Fruit fly (Drosophila melanogaster) whole organism, prepupa: ENCODE measurements around the gene CG9672.

Experiments used
- Blimp-1 ChIP-seq: fragments of 200-800 bp; sonication (Bioruptor generic); optimal IDR thresholded peaks from 3 replicates; lab custom pipeline; 2017; ENCODE audit warnings: missing biosample characterization, missing genetic modification characterization, mild to moderate bottlenecking, moderate library complexity, missing genetic modification reagents
- CG11762 ChIP-seq: fragments of 200-800 bp; sonication (Bioruptor generic); optimal IDR thresholded peaks from 3 replicates; lab custom pipeline; 2016; ENCODE audit warnings: missing biosample characterization, missing genetic modification characterization; ENCODE audit not compliant: insufficient read depth
- CG11902 ChIP-seq: fragments of 200-800 bp; sonication (Bioruptor generic); optimal IDR thresholded peaks from 3 replicates; lab custom pipeline; 2016; ENCODE audit warnings: missing biosample characterization, missing genetic modification characterization
- CG15336 ChIP-seq: fragments of 200-800 bp; sonication (Bioruptor generic); IDR thresholded peaks from 2 replicates; pipeline ENCODE4 v1.3.6; 2022; ENCODE audit warnings: missing biosample characterization, missing genetic modification characterization
- CG1621 ChIP-seq: fragments of 200-800 bp; sonication (Bioruptor generic); optimal IDR thresholded peaks from 3 replicates; lab custom pipeline; 2018; ENCODE audit warnings: missing biosample characterization, mild to moderate bottlenecking, missing genetic modification characterization
- CG31627 ChIP-seq: fragments of 200-800 bp; sonication (Bioruptor generic); optimal IDR thresholded peaks from 3 replicates; lab custom pipeline; 2016; ENCODE audit warnings: missing biosample characterization, missing genetic modification characterization
- CG32006 ChIP-seq: fragments of 200-800 bp; sonication (Bioruptor generic); optimal IDR thresholded peaks from 3 replicates; lab custom pipeline; 2017; ENCODE audit warnings: missing biosample characterization, mild to moderate bottlenecking, missing genetic modification characterization
- CG3919 ChIP-seq: fragments of 200-800 bp; sonication (Bioruptor generic); optimal IDR thresholded peaks from 3 replicates; lab custom pipeline; 2016; ENCODE audit warnings: missing biosample characterization, missing genetic modification characterization
- CG6163 ChIP-seq: fragments of 200-800 bp; sonication (Bioruptor generic); IDR thresholded peaks from 3 replicates; pipeline ENCODE4 v1.3.6; 2022; ENCODE audit warnings: missing biosample characterization, missing genetic modification characterization
- CG6276 ChIP-seq: fragments of 200-800 bp; sonication (Bioruptor generic); optimal IDR thresholded peaks from 2 replicates; lab custom pipeline; 2017; ENCODE audit warnings: missing biosample characterization, mild to moderate bottlenecking, missing genetic modification characterization
- CG6792 ChIP-seq: fragments of 200-800 bp; sonication (Bioruptor generic); optimal IDR thresholded peaks from 3 replicates; lab custom pipeline; 2016; ENCODE audit warnings: missing biosample characterization, missing genetic modification characterization
- CG6854 ChIP-seq: fragments of 200-800 bp; sonication (Bioruptor generic); optimal IDR thresholded peaks from 2 replicates; lab custom pipeline; 2017; ENCODE audit warnings: missing biosample characterization, mild to moderate bottlenecking, missing genetic modification characterization
- CG8119 ChIP-seq: fragments of 200-800 bp; sonication (Bioruptor generic); IDR thresholded peaks from 3 replicates; pipeline ENCODE4 v1.3.6; 2022; ENCODE audit warnings: missing biosample characterization, missing genetic modification characterization
- CG8319 ChIP-seq: fragments of 200-800 bp; sonication (Bioruptor generic); optimal IDR thresholded peaks from 3 replicates; lab custom pipeline; 2016; ENCODE audit warnings: missing biosample characterization, missing genetic modification characterization
- Eip75B ChIP-seq: fragments of 200-800 bp; sonication (Bioruptor generic); optimal IDR thresholded peaks from 3 replicates; lab custom pipeline; 2016; ENCODE audit warnings: missing biosample characterization, missing genetic modification characterization
- Eip78C ChIP-seq: fragments of 200-800 bp; sonication (Bioruptor generic); peaks from one replicate; lab custom pipeline; 2016; ENCODE audit warnings: missing biosample characterization, missing genetic modification characterization
- Eip93F ChIP-seq: fragments of 200-800 bp; sonication (Bioruptor generic); optimal IDR thresholded peaks from 2 replicates; lab custom pipeline; 2016; ENCODE audit warnings: missing biosample characterization, mild to moderate bottlenecking, missing genetic modification characterization
- Hr38 ChIP-seq: sonication (Bioruptor generic); optimal IDR thresholded peaks from 2 replicates; lab custom pipeline; 2016; ENCODE audit warnings: missing biosample characterization, missing genetic modification characterization
- Hr39 ChIP-seq: fragments of 200-800 bp; sonication (Bioruptor generic); optimal IDR thresholded peaks from 2 replicates; lab custom pipeline; 2016; ENCODE audit warnings: missing biosample characterization, missing genetic modification characterization
- Lpt ChIP-seq: fragments of 200-800 bp; sonication (Bioruptor generic); optimal IDR thresholded peaks from 3 replicates; lab custom pipeline; 2016; ENCODE audit warnings: missing biosample characterization, missing genetic modification characterization
- Met ChIP-seq: fragments of 200-800 bp; sonication (Bioruptor generic); optimal IDR thresholded peaks from 3 replicates; lab custom pipeline; 2016; ENCODE audit warnings: missing biosample characterization, missing genetic modification characterization
- OdsH ChIP-seq: fragments of 200-800 bp; sonication (Bioruptor generic); optimal IDR thresholded peaks from 3 replicates; lab custom pipeline; 2016; ENCODE audit warnings: missing biosample characterization, missing genetic modification characterization
- Sox102F ChIP-seq: fragments of 200-800 bp; sonication (Bioruptor generic); optimal IDR thresholded peaks from 2 replicates; lab custom pipeline; 2016; ENCODE audit warnings: missing biosample characterization, mild to moderate bottlenecking, missing genetic modification characterization
- Sox15 ChIP-seq: fragments of 200-800 bp; sonication (Bioruptor generic); optimal IDR thresholded peaks from 3 replicates; lab custom pipeline; 2016; ENCODE audit warnings: missing biosample characterization, missing genetic modification characterization
- cyc ChIP-seq: fragments of 200-800 bp; sonication (Bioruptor generic); optimal IDR thresholded peaks from 3 replicates; lab custom pipeline; 2016; ENCODE audit warnings: missing biosample characterization, missing genetic modification characterization
- esn ChIP-seq: fragments of 200-800 bp; sonication (Bioruptor generic); optimal IDR thresholded peaks from 2 replicates; lab custom pipeline; 2016; ENCODE audit warnings: missing biosample characterization, mild to moderate bottlenecking, missing genetic modification characterization, moderate library complexity
- fd59A ChIP-seq: fragments of 200-800 bp; sonication (Bioruptor generic); optimal IDR thresholded peaks from 2 replicates; lab custom pipeline; 2017; ENCODE audit warnings: missing biosample characterization, mild to moderate bottlenecking, missing genetic modification characterization, missing genetic modification reagents
- lz ChIP-seq: fragments of 200-800 bp; sonication (Bioruptor generic); optimal IDR thresholded peaks from 3 replicates; lab custom pipeline; 2016; ENCODE audit warnings: missing biosample characterization, missing genetic modification characterization
- net ChIP-seq: fragments of 200-800 bp; sonication (Bioruptor generic); optimal IDR thresholded peaks from 3 replicates; lab custom pipeline; 2016; ENCODE audit warnings: missing biosample characterization, missing genetic modification characterization
- salr ChIP-seq, 2 experiments: fragments of 200-800 bp; sonication (Bioruptor generic); optimal IDR thresholded peaks; 3 replicates each; lab custom pipeline; 2016 to 2018; ENCODE audit warnings: missing biosample characterization in 2 of 2, missing genetic modification characterization in 2 of 2, mild to moderate bottlenecking in 1 of 2
- svp ChIP-seq: fragments of 200-800 bp; sonication (Bioruptor generic); peaks from one replicate; lab custom pipeline; 2016; ENCODE audit warnings: missing biosample characterization, missing genetic modification characterization
- vri ChIP-seq: fragments of 200-800 bp; sonication (Bioruptor generic); optimal IDR thresholded peaks from 3 replicates; lab custom pipeline; 2016; ENCODE audit warnings: missing biosample characterization, mild to moderate bottlenecking, missing genetic modification characterization

Gene CG9672

DNA sequence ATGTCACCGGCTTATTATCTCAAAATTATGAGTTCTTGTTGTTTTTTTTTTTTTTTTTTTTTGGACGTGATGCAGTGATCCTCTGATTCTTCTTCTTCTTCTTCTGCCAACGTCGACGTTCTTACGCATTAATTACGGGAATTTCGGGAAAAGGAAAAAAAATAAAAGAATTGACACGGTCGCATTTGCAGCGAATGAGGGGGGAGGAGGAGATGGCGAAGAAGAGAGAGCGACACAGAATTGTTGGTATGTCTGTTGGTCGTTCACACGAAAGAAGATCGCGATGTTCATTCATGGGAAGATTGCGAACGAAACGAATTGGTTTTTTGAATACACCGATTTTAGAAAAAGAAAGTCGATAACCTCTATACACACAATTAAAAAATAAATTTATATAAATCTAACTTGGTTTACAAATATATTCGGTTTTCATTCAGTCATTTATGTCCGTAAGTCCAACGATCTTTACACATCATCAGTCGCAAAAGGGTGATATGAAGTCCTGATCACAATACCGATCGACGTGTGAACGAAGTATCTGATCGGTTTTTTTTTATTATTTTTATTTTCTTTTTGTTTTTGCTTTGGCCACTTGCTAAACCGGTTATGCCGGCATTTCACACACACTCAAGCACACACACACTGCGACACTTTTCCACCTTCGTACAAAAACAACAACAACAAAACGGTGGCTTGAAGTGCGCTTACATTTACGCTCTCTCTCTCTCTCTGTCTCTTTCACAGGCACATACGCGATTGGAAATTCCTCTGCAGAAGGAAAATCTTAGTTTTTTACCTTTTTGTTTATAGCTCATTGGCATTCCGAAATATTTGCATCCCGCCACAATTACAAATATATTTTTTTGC is 44.3 kb upstream of the CG9672 start (continued):
- TF ChIP-seq OdsH (GFP tag; lab: Kevin White, UChicago) = peak; percentile 84
- TF ChIP-seq Eip93F (GFP tag; lab: Kevin White, UChicago) = peak; percentile 92
- TF ChIP-seq CG31627 = peak; percentile 65
- TF ChIP-seq CG8319 (GFP tag; lab: Kevin White, UChicago) = peak; percentile 63
- peak; percentile 89 for TF ChIP-seq CG15336 (GFP tag; lab: Robert Waterston, UW)
- TF ChIP-seq CG3919 (GFP tag; lab: Kevin White, UChicago) = peak; percentile 84
- peak; percentile 85 for TF ChIP-seq fd59A (GFP tag; lab: Kevin White, UChicago)
- TF ChIP-seq Met (GFP tag; lab: Kevin White, UChicago) = peak; percentile 85
- TF ChIP-seq CG11762 (GFP tag; lab: Kevin White, UChicago) = peak; percentile 85
- no peak for TF ChIP-seq Hr38
- peak; percentile 64 to 89 for TF ChIP-seq salr (GFP tag; optimal IDR thresholded peaks at IDR 0.05; lab: Kevin White, UChicago)
- peak; percentile 93 for TF ChIP-seq CG6276 (GFP tag; lab: Kevin White, UChicago)
- peak; percentile 88 for TF ChIP-seq Sox102F (GFP tag; lab: Kevin White, UChicago)
- TF ChIP-seq CG6163 (GFP tag; lab: Robert Waterston, UW) = peak; percentile 86
- peak; percentile 90 for TF ChIP-seq esn
- peak; percentile 91 for TF ChIP-seq CG6854 (GFP tag; lab: Kevin White, UChicago)
- TF ChIP-seq CG32006 (GFP tag; lab: Kevin White, UChicago) = peak; percentile 91
- TF ChIP-seq cyc (GFP tag; lab: Kevin White, UChicago) = peak; percentile 66
- TF ChIP-seq Hr39 (GFP tag; lab: Kevin White, UChicago) = peak; percentile 61
- peak; percentile 89 for TF ChIP-seq Eip75B
- peak; percentile 93 for TF ChIP-seq CG8119 (GFP tag; lab: Robert Waterston, UW)
- peak; percentile 78 for TF ChIP-seq Blimp-1 (GFP tag; lab: Kevin White, UChicago)
- peak; percentile 16 for TF ChIP-seq CG11902
- peak; percentile 91 for TF ChIP-seq net (GFP tag; lab: Kevin White, UChicago)
- peak; percentile 90 for TF ChIP-seq svp (GFP tag; lab: Kevin White, UChicago)
- TF ChIP-seq CG1621 (tag; lab: Kevin White, UChicago) = peak; percentile 79

DNA sequence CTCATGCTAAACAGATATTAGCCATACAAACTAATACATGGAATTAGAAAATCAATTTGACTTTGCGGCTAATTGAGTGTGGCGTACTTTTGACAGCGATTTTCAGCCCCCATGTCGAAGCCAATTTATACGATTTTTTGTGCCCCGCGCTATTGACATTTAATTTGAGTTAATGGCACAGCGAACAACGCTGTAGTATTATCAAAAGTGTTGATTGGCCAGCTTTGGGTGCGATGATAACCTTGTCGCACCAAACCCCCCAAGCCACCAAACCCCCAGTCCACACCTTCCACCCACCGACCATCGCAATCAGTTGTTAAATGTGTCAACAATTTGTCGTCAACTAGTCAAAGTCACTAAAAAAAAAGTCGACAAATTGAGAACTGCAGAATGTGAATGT is 42.6 kb upstream of the CG9672 start:
- TF ChIP-seq CG8119 (GFP tag; lab: Robert Waterston, UW) = no peak
- peak; percentile 84 for TF ChIP-seq svp (GFP tag; lab: Kevin White, UChicago)
- peak; percentile 7 for TF ChIP-seq vri (GFP tag; lab: Kevin White, UChicago)

dm6 chrX:16747467-16747866 is 40.8 kb upstream of the CG9672 start:
- TF ChIP-seq vri (GFP tag; lab: Kevin White, UChicago) (peak; percentile 85), svp (GFP tag; lab: Kevin White, UChicago) (no peak)
- TF ChIP-seq, all 60 proteins: peak for 1

DNA sequence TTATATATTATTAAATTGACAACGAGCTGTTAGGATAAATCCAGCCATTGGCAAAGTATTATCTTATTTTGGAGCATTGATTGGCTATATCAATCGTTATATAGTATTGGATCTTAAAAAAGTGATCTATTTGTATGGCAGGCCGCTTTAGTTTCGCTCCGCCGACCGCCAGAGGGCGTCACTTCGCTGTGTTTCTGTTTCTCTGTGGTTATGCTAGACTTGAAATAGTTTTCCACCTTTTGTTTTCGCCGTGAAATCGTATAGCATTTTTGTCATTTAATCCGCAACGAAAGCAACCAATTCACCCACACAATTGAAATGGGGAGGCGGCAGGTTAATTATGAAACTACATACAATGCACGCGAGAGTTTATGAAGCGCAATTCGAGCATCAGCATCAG is 40.1 kb upstream of the CG9672 start:
- TF ChIP-seq Eip75B = no peak
- no peak for TF ChIP-seq CG6792
- no peak for TF ChIP-seq lz
- TF ChIP-seq Lpt (GFP tag; lab: Kevin White, UChicago) = no peak
- TF ChIP-seq CG6854 (GFP tag; lab: Kevin White, UChicago) = no peak
- no peak for TF ChIP-seq Sox15
- no peak for TF ChIP-seq CG31627
- TF ChIP-seq Eip78C = no peak
- TF ChIP-seq OdsH (GFP tag; lab: Kevin White, UChicago) = no peak

DNA sequence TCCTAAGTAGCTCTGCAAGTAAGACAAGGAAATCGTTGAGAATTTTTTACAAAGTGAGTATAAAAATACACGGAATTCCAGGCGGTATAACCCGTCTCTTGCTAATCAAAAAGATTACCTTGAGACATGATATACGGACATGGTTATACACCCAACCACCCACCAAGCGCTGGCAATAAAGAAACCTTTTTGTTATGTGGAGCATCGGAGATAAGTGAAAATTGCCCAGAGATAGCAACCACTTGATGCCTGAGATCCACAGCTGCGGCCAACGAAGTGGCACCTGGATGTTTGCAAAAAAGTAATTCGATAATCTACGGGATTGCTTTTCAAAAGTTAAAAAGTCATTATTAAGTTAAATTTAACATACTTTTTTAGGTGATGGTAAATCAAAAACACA is 39.3 kb upstream of the CG9672 start:
- TF ChIP-seq Eip78C (peak; percentile 15), Hr38 (no peak)
